Fruit fly (Drosophila melanogaster): ENCODE results near the gene CG6006.

DNA sequence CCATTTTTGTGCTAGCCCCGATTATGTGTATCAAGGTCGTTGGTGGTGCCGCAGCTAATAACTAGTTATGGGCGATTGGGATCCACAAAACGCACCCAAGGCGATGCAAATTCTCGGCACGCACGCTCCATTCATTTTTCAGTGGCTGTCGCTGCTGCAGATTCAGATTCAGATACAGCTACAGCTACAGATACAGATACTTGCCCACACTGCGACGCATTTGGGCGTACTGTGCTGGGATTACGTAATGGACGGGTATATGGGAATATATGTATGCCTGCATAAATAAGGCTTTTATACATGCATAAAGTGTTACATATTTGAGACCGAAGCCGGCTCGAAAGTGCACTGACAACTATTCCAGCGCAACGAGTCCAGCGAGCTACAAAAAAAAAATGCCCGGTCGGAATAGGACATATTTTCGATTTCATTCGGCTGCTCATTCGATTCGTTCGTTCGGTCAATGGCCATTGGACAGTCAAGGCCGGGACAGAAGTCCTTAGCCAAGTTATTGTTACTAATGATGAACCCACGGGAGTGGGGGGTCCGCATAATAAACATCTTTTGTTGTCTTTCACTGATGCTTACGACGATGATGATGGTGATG lies 27.6 kb downstream of the CG6006 start:
- no peak for TF ChIP-seq CG31627 (GFP tag; optimal IDR thresholded peaks at IDR 0.05)
- TF ChIP-seq CG34406 (GFP tag; optimal IDR thresholded peaks at IDR 0.05): no peak
- no peak for TF ChIP-seq CG8632 (GFP tag; optimal IDR thresholded peaks at IDR 0.05)
- no peak for TF ChIP-seq Eip93F (GFP tag; optimal IDR thresholded peaks at IDR 0.05)
- TF ChIP-seq lz (GFP tag; optimal IDR thresholded peaks at IDR 0.05): no peak
- TF ChIP-seq CG6808 (GFP tag; optimal IDR thresholded peaks at IDR 0.05): no peak
